Fruit fly (Drosophila melanogaster): Measurements from ENCODE around the gene CG43997.

The CG43997 gene

dm6 chrX:17021435-17021834 is 1.9 kb upstream of the CG43997 start (continued):
- TF ChIP-seq dysf (GFP tag; IDR thresholded peaks at IDR 0.05) (peak; percentile 37; the same call in 1 of the 3 replicates), Dek (tag; optimal IDR thresholded peaks at IDR 0.05) (no peak), odd (GFP tag; optimal IDR thresholded peaks at IDR 0.05) (no peak), Hsf (GFP tag; optimal IDR thresholded peaks at IDR 0.05) (no peak), Elba2 (GFP tag; optimal IDR thresholded peaks at IDR 0.05) (no peak), CG17328 (GFP tag; IDR thresholded peaks at IDR 0.05) (no peak), Ada2b (GFP tag; IDR thresholded peaks at IDR 0.05) (0 out of 2 replicates have a peak, but pooled peaks have one; percentile 4), Rx (GFP tag; IDR thresholded peaks at IDR 0.05) (no peak), CG10959 (GFP tag; IDR thresholded peaks at IDR 0.05) (no peak), schlank (tag; optimal IDR thresholded peaks at IDR 0.05) (no peak), Nf-YC (tag; optimal IDR thresholded peaks at IDR 0.05) (no peak), bowl (GFP tag; IDR thresholded peaks at IDR 0.05) (no peak), HmgZ (tag; optimal IDR thresholded peaks at IDR 0.05) (no peak), CG17912 (GFP tag; optimal IDR thresholded peaks at IDR 0.05) (no peak), CG31224 (GFP tag; IDR thresholded peaks at IDR 0.05) (peak; percentile 24; the same call in 1 of the 2 replicates), CG16815 (GFP tag; optimal IDR thresholded peaks at IDR 0.05) (no peak), Blimp-1 (GFP tag; optimal IDR thresholded peaks at IDR 0.05) (peak; percentile 31), ind (GFP tag; optimal IDR thresholded peaks at IDR 0.05) (no peak), CG12391 (tag; optimal IDR thresholded peaks at IDR 0.05) (peak; percentile 21), Dfd (GFP tag; optimal IDR thresholded peaks at IDR 0.05) (no peak), CG14667 (GFP tag; IDR thresholded peaks at IDR 0.05) (no peak), Hmr (GFP tag; optimal IDR thresholded peaks at IDR 0.05) (peak; percentile 12), gro (GFP tag; optimal IDR thresholded peaks at IDR 0.05) (no peak), Fer1 (GFP tag; optimal IDR thresholded peaks at IDR 0.05) (peak; percentile 33), CG15011 (GFP tag; optimal IDR thresholded peaks at IDR 0.05) (no peak), CG15514 (GFP tag; optimal IDR thresholded peaks at IDR 0.05) (no peak), CG10267 (tag; optimal IDR thresholded peaks at IDR 0.05) (peak; percentile 1), CG15269 (tag; optimal IDR thresholded peaks at IDR 0.05) (peak; percentile 17), dm (GFP tag; optimal IDR thresholded peaks at IDR 0.05) (no peak), ci (GFP tag; IDR thresholded peaks at IDR 0.05) (peak; percentile 67; the same call in 2 of the 3 replicates), cas (GFP tag; IDR thresholded peaks at IDR 0.05) (no peak), Mes4 (GFP tag; optimal IDR thresholded peaks at IDR 0.05) (no peak), hb (GFP tag; IDR thresholded peaks at IDR 0.05; ENCODE audit: partially characterized antibody) (no peak), salm (tag; optimal IDR thresholded peaks at IDR 0.05) (no peak), wek (GFP tag; optimal IDR thresholded peaks at IDR 0.05) (no peak), CG7928 (GFP tag; optimal IDR thresholded peaks at IDR 0.05) (no peak), Sox100B (GFP tag; optimal IDR thresholded peaks at IDR 0.05) (no peak), usp (GFP tag; optimal IDR thresholded peaks at IDR 0.05) (no peak), Atf6 (GFP tag; IDR thresholded peaks at IDR 0.05) (0 out of 2 replicates have a peak, but pooled peaks have one; percentile 16), row (GFP tag; IDR thresholded peaks at IDR 0.05) (peak; percentile 57), fd64A (GFP tag; optimal IDR thresholded peaks at IDR 0.05) (no peak), fd96Cb (tag; optimal IDR thresholded peaks at IDR 0.05) (peak; percentile 3), CG11723 (GFP tag; optimal IDR thresholded peaks at IDR 0.05) (no peak), CG5180 (GFP tag; optimal IDR thresholded peaks at IDR 0.05) (no peak), CG11560 (tag; IDR thresholded peaks at IDR 0.05) (no peak), Dad (GFP tag; optimal IDR thresholded peaks at IDR 0.05) (no peak), Deaf1 (tag; optimal IDR thresholded peaks at IDR 0.05) (no peak), Max (GFP tag; optimal IDR thresholded peaks at IDR 0.05) (no peak), al (GFP tag; IDR thresholded peaks at IDR 0.05) (no peak), sob (GFP tag; IDR thresholded peaks at IDR 0.05) (no peak), CG2129 (GFP tag; IDR thresholded peaks at IDR 0.05; ENCODE audit: partially characterized antibody) (no peak), CG12071 (GFP tag; optimal IDR thresholded peaks at IDR 0.05) (no peak)
